Fruit fly (Drosophila melanogaster) whole organism, adult: ENCODE data around the gene Shab.

Experiments
- CG12768 ChIP-seq: fragments of 200-800 bp; sonication (Bioruptor generic); optimal IDR thresholded peaks from 2 replicates; lab custom pipeline; 2017; ENCODE audit warnings: missing biosample characterization, missing genetic modification characterization, mild to moderate bottlenecking, moderate library complexity, missing genetic modification reagents
- CG1620 ChIP-seq: fragments of 200-800 bp; sonication (Bioruptor generic); optimal IDR thresholded peaks from 2 replicates; lab custom pipeline; 2016; ENCODE audit warnings: missing biosample characterization, missing genetic modification characterization
- kay ChIP-seq: fragments of 200-800 bp; sonication (Bioruptor generic); peaks from one replicate; lab custom pipeline; 2016; ENCODE audit warnings: missing biosample characterization, missing genetic modification characterization, borderline replicate concordance
- pad ChIP-seq: fragments of 200-800 bp; sonication (Bioruptor generic); optimal IDR thresholded peaks from 3 replicates; lab custom pipeline; 2017; ENCODE audit warnings: missing biosample characterization, missing genetic modification characterization, mild to moderate bottlenecking, moderate library complexity, missing genetic modification reagents
- tj ChIP-seq: fragments of 200-800 bp; sonication (Bioruptor generic); optimal IDR thresholded peaks from 3 replicates; lab custom pipeline; 2017; ENCODE audit warnings: missing biosample characterization, mild to moderate bottlenecking, missing genetic modification characterization, moderate library complexity

DNA sequence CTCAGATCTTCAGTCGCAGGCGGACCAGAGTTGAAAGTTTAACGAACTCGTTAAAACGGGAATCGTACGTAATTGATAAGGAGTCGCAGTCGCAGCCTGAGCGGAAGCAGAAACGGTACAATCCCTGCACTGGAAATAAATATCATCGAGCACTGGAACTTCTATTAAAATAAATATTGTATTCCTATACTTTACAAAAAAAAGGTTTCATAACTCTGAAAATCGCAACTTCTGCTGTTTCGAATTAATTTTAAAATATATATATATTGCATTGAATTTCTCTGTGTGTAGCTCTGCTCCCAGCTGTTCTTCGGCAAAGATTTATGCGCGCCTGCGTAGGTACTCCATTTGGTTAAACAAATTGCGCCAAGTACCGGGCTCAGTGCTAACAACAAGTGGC is 10.4 kb upstream of the Shab start:
- TF ChIP-seq CG12768 (GFP tag; lab: Kevin White, UChicago): no peak
- TF ChIP-seq pad (GFP tag; lab: Kevin White, UChicago): no peak
- no peak for TF ChIP-seq CG1620 (GFP tag; lab: Kevin White, UChicago)
- TF ChIP-seq kay (GFP tag; lab: Kevin White, UChicago): no peak
- no peak for TF ChIP-seq tj (GFP tag; lab: Kevin White, UChicago)
